Fruit fly (Drosophila melanogaster): Measurements from ENCODE around the gene Ide.

Ide gene

dm6 chr3L:20385006-20385405, 9.3 kb upstream of the Ide start:
- TF ChIP-seq Gug (GFP tag; IDR thresholded peaks at IDR 0.05) (no peak), Eip78C (GFP tag) (peak; percentile 52)

- TF ChIP-seq cyc (GFP tag; optimal IDR thresholded peaks at IDR 0.05) (peak; percentile 69), vri (GFP tag; optimal IDR thresholded peaks at IDR 0.05) (peak; percentile 38), Hr4 (GFP tag; optimal IDR thresholded peaks at IDR 0.05) (peak; percentile 70), Ets21C (GFP tag; optimal IDR thresholded peaks at IDR 0.05) (peak; percentile 64), CG6808 (GFP tag; optimal IDR thresholded peaks at IDR 0.05) (peak; percentile 45), lz (GFP tag; optimal IDR thresholded peaks at IDR 0.05) (peak; percentile 76), salr (GFP tag; optimal IDR thresholded peaks at IDR 0.05) (peak in 1 of 2 experiments; percentile 76), fd85E (GFP tag; optimal IDR thresholded peaks at IDR 0.05) (peak; percentile 23), CG11294 (GFP tag; IDR thresholded peaks at IDR 0.05) (peak; percentile 24; the same call in 1 of the 2 replicates), CG4318 (GFP tag; optimal IDR thresholded peaks at IDR 0.05) (peak; percentile 32), Sox14 (GFP tag; optimal IDR thresholded peaks at IDR 0.05) (peak; percentile 79), eg (GFP tag; IDR thresholded peaks at IDR 0.05) (peak; percentile 69), CG3032 (tag; optimal IDR thresholded peaks at IDR 0.05) (peak; percentile 66), esn (GFP tag; optimal IDR thresholded peaks at IDR 0.05) (peak; percentile 87), CG8632 (GFP tag; optimal IDR thresholded peaks at IDR 0.05) (peak; percentile 70), CG34406 (GFP tag; optimal IDR thresholded peaks at IDR 0.05) (peak; percentile 80), achi (GFP tag; optimal IDR thresholded peaks at IDR 0.05) (peak; percentile 77), Ets96B (tag; optimal IDR thresholded peaks at IDR 0.05) (peak; percentile 68), CG16779 (tag; optimal IDR thresholded peaks at IDR 0.05) (no peak), CG7368 (GFP tag; optimal IDR thresholded peaks at IDR 0.05) (peak; percentile 61), Eip78C (GFP tag) (peak; percentile 94), Blimp-1 (GFP tag; optimal IDR thresholded peaks at IDR 0.05) (peak; percentile 43), topi (GFP tag; optimal IDR thresholded peaks at IDR 0.05) (peak; percentile 80), CG6276 (GFP tag; optimal IDR thresholded peaks at IDR 0.05) (no peak), CG31627 (GFP tag; optimal IDR thresholded peaks at IDR 0.05) (peak; percentile 81), fd59A (GFP tag; optimal IDR thresholded peaks at IDR 0.05) (peak; percentile 30), CG6792 (GFP tag; optimal IDR thresholded peaks at IDR 0.05) (peak; percentile 71), CG11902 (GFP tag; optimal IDR thresholded peaks at IDR 0.05) (peak; percentile 54), CG11762 (GFP tag; optimal IDR thresholded peaks at IDR 0.05; ENCODE audit: insufficient read depth) (peak; percentile 55), CG1621 (tag; optimal IDR thresholded peaks at IDR 0.05) (no peak), spab (GFP tag; optimal IDR thresholded peaks at IDR 0.05) (no peak), CG10669 (GFP tag; optimal IDR thresholded peaks at IDR 0.05) (peak; percentile 61), dac (GFP tag; optimal IDR thresholded peaks at IDR 0.05) (peak; percentile 5), Hr38 (GFP tag; optimal IDR thresholded peaks at IDR 0.05) (no peak), Sox102F (GFP tag; optimal IDR thresholded peaks at IDR 0.05) (peak; percentile 72), svp (GFP tag) (peak; percentile 87), dsx (GFP tag; optimal IDR thresholded peaks at IDR 0.05; ENCODE audit: poor library complexity, severe bottlenecking) (peak; percentile 75), CG32006 (GFP tag; optimal IDR thresholded peaks at IDR 0.05) (peak; percentile 69), Met (GFP tag; optimal IDR thresholded peaks at IDR 0.05) (peak; percentile 78), CG9139 (GFP tag; optimal IDR thresholded peaks at IDR 0.05) (peak; percentile 24), CG3919 (GFP tag; optimal IDR thresholded peaks at IDR 0.05) (peak; percentile 68), Eip75B (GFP tag; optimal IDR thresholded peaks at IDR 0.05) (peak; percentile 73), Smox (GFP tag; optimal IDR thresholded peaks at IDR 0.05) (peak; percentile 80), Sox15 (GFP tag; optimal IDR thresholded peaks at IDR 0.05) (peak; percentile 28), pdm3 (GFP tag; optimal IDR thresholded peaks at IDR 0.05) (peak; percentile 74), CG8319 (GFP tag; optimal IDR thresholded peaks at IDR 0.05) (peak; percentile 59), OdsH (GFP tag; optimal IDR thresholded peaks at IDR 0.05) (peak; percentile 75), CG6854 (GFP tag; optimal IDR thresholded peaks at IDR 0.05) (no peak)
These were observed 8.6 kb upstream of the Ide start, which contains the start of the genes CG5498 and fbl for dm6 chr3L:20384086-20384810. CG5498 (minus strand) TSS chr3L:20384109. fbl (plus strand) TSS chr3L:20384429.

All from whole organism, prepupa.